Worm (Caenorhabditis elegans) whole organism, early embryonic: ENCODE data around the gene F32D8.15.

ENCODE experiments used
- aly-1 ChIP-seq: sonication (generic microtip); optimal IDR thresholded peaks from 2 replicates; lab custom pipeline; 2016; ENCODE audit warnings: missing genetic modification characterization, missing compliant biosample characterization
- ama-1 ChIP-seq: fragments of 150-350 bp; optimal IDR thresholded peaks from 2 replicates; lab custom pipeline; 2014
- flt-1 ChIP-seq: fragments of 200-800 bp; sonication (Bioruptor generic); IDR thresholded peaks from 2 replicates; pipeline ENCODE4 v1.3.6; 2022; ENCODE audit warnings: missing genetic modification characterization, missing compliant biosample characterization
- tbx-37 ChIP-seq: fragments of 200-800 bp; sonication (Bioruptor generic); conservative IDR thresholded peaks from 2 replicates; pipeline ENCODE4 v1.3.6; 2022; ENCODE audit warnings: missing genetic modification reagents, missing genetic modification characterization, missing compliant biosample characterization
- tra-4 ChIP-seq: sonication (generic microtip); optimal IDR thresholded peaks from 2 replicates; lab custom pipeline; 2017; ENCODE audit warnings: missing genetic modification characterization, missing compliant biosample characterization

DNA sequence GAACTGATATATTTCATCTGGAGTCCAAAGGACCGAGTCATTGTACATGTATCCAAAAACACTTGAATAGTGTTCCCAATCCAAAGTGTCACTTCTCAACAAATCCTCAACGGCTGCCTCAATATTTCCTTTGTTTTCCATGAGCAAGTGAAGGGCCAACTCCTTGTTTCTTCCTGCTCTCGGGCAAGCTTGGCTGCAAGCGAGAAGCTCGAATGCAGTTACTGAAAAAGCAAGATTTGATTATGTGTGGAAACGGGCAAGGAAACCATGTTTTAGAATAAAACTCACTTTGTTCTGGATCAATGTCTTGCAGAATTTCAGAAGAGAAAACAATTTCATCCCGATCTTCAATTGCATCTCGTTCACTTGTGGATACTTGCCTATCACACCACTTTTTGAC is 49.7 kb upstream of the F32D8.15 start:
- TF ChIP-seq tbx-37 (GFP tag; lab: Robert Waterston, UW) (no peak), aly-1 (tag; lab: Kevin White, UChicago) (no peak), tra-4 (tag; lab: Kevin White, UChicago) (no peak), ama-1 (lab: Kevin White, UChicago) (no peak), flt-1 (GFP tag; lab: Robert Waterston, UW) (no peak)
